Worm (Caenorhabditis elegans) whole organism, late embryonic: ENCODE measurements around the gene ugt-11.

Experiments used
- C08G9.2 ChIP-seq: sonication (generic microtip); optimal IDR thresholded peaks from 2 replicates; lab custom pipeline; 2016; ENCODE audit warnings: mild to moderate bottlenecking, missing genetic modification characterization, moderate library complexity, missing compliant biosample characterization
- ama-1 ChIP-seq: fragments of 150-350 bp; optimal IDR thresholded peaks from 2 replicates; lab custom pipeline; 2014
- ceh-18 ChIP-seq: sonication (generic microtip); optimal IDR thresholded peaks from 2 replicates; lab custom pipeline; 2016; ENCODE audit warnings: missing genetic modification characterization, missing compliant biosample characterization
- ceh-22 ChIP-seq: sonication (generic microtip); optimal IDR thresholded peaks from 2 replicates; lab custom pipeline; 2017; ENCODE audit warnings: missing biosample characterization, missing genetic modification characterization
- ceh-24 ChIP-seq: sonication (generic microtip); optimal IDR thresholded peaks from 2 replicates; lab custom pipeline; 2016; ENCODE audit warnings: mild to moderate bottlenecking, missing genetic modification characterization, missing compliant biosample characterization
- ceh-30 ChIP-seq: fragments of 150-350 bp; optimal IDR thresholded peaks from 2 replicates; lab custom pipeline; 2014; ENCODE audit warnings: missing biosample characterization, missing genetic modification characterization
- ceh-31 ChIP-seq: sonication (generic microtip); optimal IDR thresholded peaks from 2 replicates; lab custom pipeline; 2016; ENCODE audit warnings: missing genetic modification characterization, missing compliant biosample characterization
- ceh-45 ChIP-seq: fragments of 200-800 bp; sonication (Bioruptor generic); IDR thresholded peaks from 2 replicates; pipeline ENCODE4 v1.3.6; 2022; ENCODE audit warnings: missing genetic modification reagents, missing genetic modification characterization, missing compliant biosample characterization
- ceh-6 ChIP-seq: fragments of 200-800 bp; sonication (Bioruptor generic); optimal IDR thresholded peaks from 2 replicates; lab custom pipeline; 2018; ENCODE audit warnings: mild to moderate bottlenecking, missing genetic modification characterization, missing compliant biosample characterization
- ceh-9 ChIP-seq: sonication (generic microtip); optimal IDR thresholded peaks from 2 replicates; lab custom pipeline; 2016; ENCODE audit warnings: mild to moderate bottlenecking, missing genetic modification characterization, inconsistent platforms, missing compliant biosample characterization
- che-1 ChIP-seq: sonication (generic microtip); optimal IDR thresholded peaks from 2 replicates; lab custom pipeline; 2016; ENCODE audit warnings: mild to moderate bottlenecking, missing genetic modification characterization, missing compliant biosample characterization
- dve-1 ChIP-seq: sonication (generic microtip); optimal IDR thresholded peaks from 2 replicates; lab custom pipeline; 2017; ENCODE audit warnings: antibody characterized with exemption, mild to moderate bottlenecking, missing genetic modification characterization, missing compliant biosample characterization
- elt-2 ChIP-seq: sonication (generic microtip); optimal IDR thresholded peaks from 2 replicates; lab custom pipeline; 2016; ENCODE audit warnings: missing genetic modification reagents, missing genetic modification characterization, missing compliant biosample characterization
- elt-4 ChIP-seq: sonication (generic microtip); optimal IDR thresholded peaks from 2 replicates; lab custom pipeline; 2016; ENCODE audit warnings: missing genetic modification characterization, missing compliant biosample characterization
- eyg-1 ChIP-seq: sonication (generic microtip); optimal IDR thresholded peaks from 2 replicates; lab custom pipeline; 2016; ENCODE audit warnings: missing genotype, missing genetic modification characterization, missing compliant biosample characterization
- gmeb-2 ChIP-seq: sonication (generic microtip); optimal IDR thresholded peaks from 2 replicates; lab custom pipeline; 2016; ENCODE audit warnings: missing genetic modification characterization, inconsistent platforms, missing compliant biosample characterization
- hlh-30 ChIP-seq: sonication (generic microtip); optimal IDR thresholded peaks from 2 replicates; lab custom pipeline; 2017; ENCODE audit warnings: antibody characterized with exemption, missing genetic modification characterization, missing compliant biosample characterization; ENCODE audit not compliant: insufficient read depth
- hlh-6 ChIP-seq: sonication (generic microtip); optimal IDR thresholded peaks from 2 replicates; lab custom pipeline; 2016; ENCODE audit warnings: missing genotype, missing genetic modification characterization, missing compliant biosample characterization
- hlh-8 ChIP-seq: sonication (generic microtip); optimal IDR thresholded peaks from 2 replicates; lab custom pipeline; 2016; ENCODE audit warnings: missing genotype, missing genetic modification characterization, missing compliant biosample characterization
- nfya-1 ChIP-seq: sonication (generic microtip); optimal IDR thresholded peaks from 2 replicates; lab custom pipeline; 2017; ENCODE audit warnings: missing genetic modification characterization, mild to moderate bottlenecking, missing compliant biosample characterization, antibody characterized with exemption, moderate library complexity
- nhr-232 ChIP-seq: sonication (generic microtip); optimal IDR thresholded peaks from 2 replicates; lab custom pipeline; 2016; ENCODE audit warnings: missing genetic modification characterization, missing compliant biosample characterization
- npax-4 ChIP-seq: sonication (generic microtip); optimal IDR thresholded peaks from 2 replicates; lab custom pipeline; 2016; ENCODE audit warnings: missing genetic modification characterization, missing compliant biosample characterization
- odd-2 ChIP-seq: sonication (generic microtip); optimal IDR thresholded peaks from 2 replicates; lab custom pipeline; 2017; ENCODE audit warnings: antibody characterized with exemption, mild to moderate bottlenecking, missing genetic modification characterization, missing compliant biosample characterization
- pros-1 ChIP-seq: fragments of 150-350 bp; optimal IDR thresholded peaks from 2 replicates; lab custom pipeline; 2014; ENCODE audit warnings: missing biosample characterization, missing genetic modification reagents, missing genetic modification characterization
- ref-2 ChIP-seq: sonication (generic microtip); optimal IDR thresholded peaks from 2 replicates; lab custom pipeline; 2016; ENCODE audit warnings: missing genetic modification characterization, missing compliant biosample characterization
- sox-4 ChIP-seq: sonication (generic microtip); optimal IDR thresholded peaks from 2 replicates; lab custom pipeline; 2017; ENCODE audit warnings: mild to moderate bottlenecking, missing genetic modification characterization, inconsistent platforms, missing compliant biosample characterization
- syd-9 ChIP-seq: sonication (generic microtip); optimal IDR thresholded peaks from 2 replicates; lab custom pipeline; 2016; ENCODE audit warnings: mild to moderate bottlenecking, missing genetic modification characterization, moderate library complexity, missing compliant biosample characterization
- tbx-2 ChIP-seq: sonication (generic microtip); optimal IDR thresholded peaks from 2 replicates; lab custom pipeline; 2016; ENCODE audit warnings: missing genetic modification characterization, missing compliant biosample characterization
- unc-3 ChIP-seq, 2 experiments: fragments of 200-800 bp in 1 of 2; sonication (Bioruptor generic) in 1 of 2; sonication (generic microtip) in 1 of 2; conservative IDR thresholded peaks in 1 of 2; optimal IDR thresholded peaks in 1 of 2; 2 replicates each; pipeline versions ENCODE4 v1.3.6 to Lab custom; 2016 to 2022; ENCODE audit warnings: missing compliant biosample characterization in 2 of 2, missing genetic modification characterization in 2 of 2, missing genetic modification reagents in 1 of 2
- unc-55 ChIP-seq: sonication (generic microtip); optimal IDR thresholded peaks from 2 replicates; lab custom pipeline; 2017; ENCODE audit warnings: missing biosample characterization, missing genetic modification reagents, missing genetic modification characterization
- unc-86 ChIP-seq: sonication (generic microtip); optimal IDR thresholded peaks from 2 replicates; lab custom pipeline; 2016; ENCODE audit warnings: missing genetic modification characterization, missing compliant biosample characterization

The ugt-11 gene

ce11 chrV:4894971-4895370 is at the start of gene ugt-11:
TSS of gene ugt-11 (minus strand) at chrV:4895071.
- TF ChIP-seq sox-4 (tag; lab: Kevin White, UChicago) (no peak), hlh-30 (tag; lab: Kevin White, UChicago) (no peak)

DNA sequence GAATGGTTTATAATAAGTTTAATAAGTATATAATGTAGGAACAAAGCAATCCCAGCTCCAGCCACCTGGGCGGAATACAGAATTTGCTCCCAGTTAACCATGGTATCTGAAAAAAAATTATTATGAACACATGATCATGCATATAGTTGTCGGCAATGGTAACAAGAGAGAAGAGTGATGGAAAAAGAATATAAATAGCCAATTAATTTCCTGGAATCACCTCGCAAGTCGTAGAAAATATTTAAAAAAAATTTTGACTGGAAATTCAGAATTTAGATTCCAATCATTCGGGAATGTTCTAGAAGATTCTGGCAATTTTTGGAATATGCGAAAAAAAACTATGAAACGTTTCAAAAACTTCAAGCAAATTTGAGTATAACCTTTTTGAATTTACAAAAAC is 49.3 kb upstream of the ugt-11 start, which contains the start of gene str-211:
str-211 (minus strand) TSS at position 101 of the 400 bp plus-strand sequence.
- TF ChIP-seq unc-55, result no peak
- TF ChIP-seq nhr-232 (tag; lab: Kevin White, UChicago), result no peak
- TF ChIP-seq sox-4 (tag; lab: Kevin White, UChicago), result no peak
- TF ChIP-seq, all 69 proteins: peak for 0

- TF ChIP-seq syd-9 (tag; lab: Kevin White, UChicago) (no peak), elt-4 (tag; lab: Kevin White, UChicago) (no peak), ceh-30 (tag; lab: Kevin White, UChicago) (no peak), pros-1 (no peak), hlh-6 (no peak), eyg-1 (tag; lab: Kevin White, UChicago) (no peak), elt-2 (tag; lab: Kevin White, UChicago) (no peak), gmeb-2 (tag; lab: Kevin White, UChicago) (no peak), npax-4 (tag; lab: Kevin White, UChicago) (no peak), hlh-8 (tag; lab: Kevin White, UChicago) (no peak), ceh-9 (tag; lab: Kevin White, UChicago) (no peak)
Observed at ce11 chrV:4937337-4937736, 42.5 kb upstream of the ugt-11 start.

DNA sequence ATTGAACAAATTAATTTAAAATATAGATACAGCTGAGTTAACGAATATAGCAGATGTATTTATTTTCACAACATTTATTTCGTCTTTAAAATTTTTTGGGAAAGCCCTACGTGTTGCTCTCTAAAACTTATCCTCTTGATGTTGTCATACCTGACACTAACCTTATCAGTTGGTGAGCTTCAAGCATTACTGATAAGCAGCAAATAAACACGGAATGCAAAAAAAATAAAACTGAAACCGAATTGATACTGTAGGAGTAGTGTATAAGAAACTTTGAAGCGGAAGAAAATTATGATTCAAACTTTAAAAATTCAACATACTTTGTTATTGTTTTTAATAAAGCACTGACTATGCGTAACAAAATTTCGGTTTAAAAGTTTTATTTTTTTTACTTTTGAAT is 40.2 kb upstream of the ugt-11 start:
- TF ChIP-seq ceh-9 (tag; lab: Kevin White, UChicago), result no peak

DNA sequence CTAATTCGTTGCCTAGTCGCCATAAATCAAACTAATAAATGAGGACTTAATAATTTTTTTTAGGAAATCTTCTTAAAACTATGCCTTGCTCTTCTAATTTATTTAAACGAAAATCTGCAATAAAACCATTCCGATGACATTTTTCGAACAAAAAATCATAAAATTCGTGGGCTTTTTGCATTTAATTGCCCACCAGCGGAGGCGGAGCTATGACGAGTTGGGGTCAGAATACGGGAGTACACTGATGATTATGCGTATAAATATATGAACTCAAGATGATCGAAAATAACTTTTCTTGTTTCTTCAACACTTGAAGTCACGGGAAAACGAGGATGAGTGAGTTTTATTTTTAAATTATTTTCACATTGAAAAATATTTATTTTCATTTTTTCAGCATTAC is 39.5 kb upstream of the ugt-11 start, which contains the start of gene catp-2:
catp-2 (plus strand) TSS at position 301 of the 400 bp plus-strand sequence.
- TF ChIP-seq ceh-18 (tag; lab: Kevin White, UChicago) (no peak), dve-1 (tag; lab: Kevin White, UChicago) (no peak), nfya-1 (no peak), tbx-2 (tag; lab: Kevin White, UChicago) (no peak), che-1 (tag; lab: Kevin White, UChicago) (no peak), C08G9.2 (tag; lab: Kevin White, UChicago) (no peak)

DNA sequence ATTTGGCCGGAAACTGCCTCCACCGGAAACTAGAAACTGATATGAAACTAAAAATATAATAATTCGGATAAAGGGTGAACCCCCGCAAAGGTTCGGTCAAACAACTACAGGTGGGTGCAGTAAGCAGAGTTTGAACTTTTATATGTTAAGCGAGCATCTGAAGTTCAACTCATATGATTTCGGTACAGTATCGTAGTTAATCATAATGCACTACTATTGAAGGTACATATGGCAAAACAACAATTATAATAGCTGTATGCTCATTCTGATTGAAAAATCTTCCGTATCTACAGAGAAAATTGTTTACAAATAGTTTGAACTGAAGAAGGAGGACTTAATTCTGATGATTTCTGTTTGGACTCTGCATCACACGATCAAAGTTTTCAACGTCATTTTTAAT is 38.4 kb upstream of the ugt-11 start:
- TF ChIP-seq elt-2 (tag; lab: Kevin White, UChicago), result no peak
- TF ChIP-seq pros-1, result no peak

ce11 chrV:4932814-4933213 is 37.9 kb upstream of the ugt-11 start, which contains the start of gene C02E7.10:
TSS of gene C02E7.10 (minus strand) at chrV:4933045.
- TF ChIP-seq odd-2, result no peak
- TF ChIP-seq syd-9 (tag; lab: Kevin White, UChicago), result no peak
- no peak for TF ChIP-seq ama-1 (lab: Kevin White, UChicago)
- TF ChIP-seq ref-2 (tag; lab: Kevin White, UChicago), result no peak
- no peak for TF ChIP-seq ceh-45 (GFP tag; lab: Robert Waterston, UW)
- TF ChIP-seq unc-3 (GFP tag; conservative IDR thresholded peaks at IDR 0.05; lab: Robert Waterston, UW), result no peak
- TF ChIP-seq unc-3 (tag; optimal IDR thresholded peaks at IDR 0.05; lab: Kevin White, UChicago), result no peak
- TF ChIP-seq ceh-6 (GFP tag; lab: Kevin White, UChicago), result no peak
- no peak for TF ChIP-seq elt-2 (tag; lab: Kevin White, UChicago)
- TF ChIP-seq ceh-18 (tag; lab: Kevin White, UChicago), result no peak
- TF ChIP-seq ceh-9 (tag; lab: Kevin White, UChicago), result no peak
- no peak for TF ChIP-seq pros-1
- TF ChIP-seq ceh-24, result no peak
- TF ChIP-seq ceh-31 (tag; lab: Kevin White, UChicago), result no peak
- TF ChIP-seq ceh-22 (tag; lab: Kevin White, UChicago), result no peak
- TF ChIP-seq unc-86 (tag; lab: Kevin White, UChicago), result no peak
